Worm (Caenorhabditis elegans): ENCODE results near the gene F56D5.6.

DNA sequence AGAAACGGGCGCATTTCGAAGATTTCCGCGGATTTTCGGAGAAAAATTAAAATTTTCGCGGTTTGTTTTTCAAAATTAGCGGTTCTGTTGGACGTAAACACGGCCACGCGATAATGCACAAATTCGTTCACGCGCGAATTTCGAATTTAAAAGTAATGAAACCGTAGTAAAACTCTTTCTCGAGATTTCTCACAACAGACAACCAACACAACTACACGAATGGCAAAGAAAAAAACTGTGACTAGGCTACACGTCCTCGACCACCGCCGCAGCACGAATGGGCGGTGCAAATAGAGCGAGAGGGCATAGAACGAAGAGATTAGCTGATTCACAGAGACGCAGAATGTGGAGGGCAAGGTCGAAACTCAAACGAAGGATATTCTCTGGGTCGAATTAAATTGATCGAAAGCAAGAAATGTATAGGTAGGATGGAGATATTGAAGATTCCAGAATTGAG is 39.2 kb downstream of the F56D5.6 start, which contains the start of gene idh-1:
- no peak for TF ChIP-seq nhr-23 (tag; optimal IDR thresholded peaks at IDR 0.05)
- TF ChIP-seq dmd-4 (tag; optimal IDR thresholded peaks at IDR 0.05): no peak
- peak in 1 of 2 experiments; percentile 41 for TF ChIP-seq lsy-2 (tag; optimal IDR thresholded peaks at IDR 0.05)
- no peak for TF ChIP-seq nhr-10 (tag; optimal IDR thresholded peaks at IDR 0.05)
